Fruit fly (Drosophila melanogaster) S2 (cell line): ENCODE measurements around the gene CG18766.
A peak's percentile ranks its signal among the peaks of the same experiment; 100 is the strongest.

Source experiments
- CG8478 ChIP-seq: fragments of >200 bp; optimal IDR thresholded peaks from 2 replicates; lab custom pipeline; 2018
- CTCF ChIP-seq, 2 experiments: fragments of >200 bp; optimal IDR thresholded peaks; 2 replicates each; lab custom pipeline; 2018

dm6 chr3R:27273118-27274062 is 28.3 kb upstream of the CG18766 start, which contains the start of gene CG5934:
- TF ChIP-seq CTCF (optimal IDR thresholded peaks at IDR 0.05; lab: Kevin White, UChicago) = peak in 1 of 2 experiments; percentile 3
- TF ChIP-seq CG8478 (lab: Kevin White, UChicago) = no peak
